Fruit fly (Drosophila melanogaster) whole organism, adult: ENCODE results near the gene Mic26-27.

Experiments used
- CG5204 ChIP-seq: fragments of 200-800 bp; sonication (Bioruptor generic); optimal IDR thresholded peaks from 2 replicates; lab custom pipeline; 2016; ENCODE audit warnings: missing biosample characterization, missing genetic modification characterization
- Hr96 ChIP-seq: fragments of 200-800 bp; sonication (Bioruptor generic); optimal IDR thresholded peaks from 2 replicates; lab custom pipeline; 2016; ENCODE audit warnings: missing biosample characterization, missing genetic modification characterization
- kay ChIP-seq: fragments of 200-800 bp; sonication (Bioruptor generic); peaks from one replicate; lab custom pipeline; 2016; ENCODE audit warnings: missing biosample characterization, missing genetic modification characterization, borderline replicate concordance

- TF ChIP-seq CG5204 (GFP tag; lab: Kevin White, UChicago) (no peak), kay (no peak), Hr96 (GFP tag; lab: Kevin White, UChicago) (no peak)
Observed at dm6 chr3R:16190782-16191181, 44.1 kb upstream of the Mic26-27 start.
